Fruit fly (Drosophila melanogaster) whole organism, embryonic: ENCODE results near the gene CG45218.

Source experiments
- ATbp ChIP-seq: fragments of 200-800 bp; sonication (Bioruptor generic); optimal IDR thresholded peaks from 2 replicates; lab custom pipeline; 2017; ENCODE audit warnings: missing biosample characterization, mild to moderate bottlenecking, missing genetic modification characterization, missing genetic modification reagents
- Bteb2 ChIP-seq: fragments of 200-800 bp; sonication (Bioruptor generic); optimal IDR thresholded peaks from 2 replicates; lab custom pipeline; 2016; ENCODE audit warnings: missing biosample characterization, missing genetic modification characterization
- C15 ChIP-seq: fragments of 200-800 bp; sonication (Bioruptor generic); IDR thresholded peaks from 3 replicates; pipeline ENCODE4 v1.3.6; 2022; ENCODE audit warnings: missing biosample characterization, missing genetic modification characterization
- CG1024 ChIP-seq: fragments of 200-800 bp; sonication (Bioruptor generic); IDR thresholded peaks from 2 replicates; pipeline ENCODE4 v1.3.6; 2022; ENCODE audit warnings: missing biosample characterization, missing genetic modification characterization
- CG10654 ChIP-seq: fragments of 200-800 bp; sonication (Bioruptor generic); optimal IDR thresholded peaks from 2 replicates; lab custom pipeline; 2016; ENCODE audit warnings: missing biosample characterization, missing genetic modification characterization
- CG10959 ChIP-seq: fragments of 200-800 bp; sonication (Bioruptor generic); IDR thresholded peaks from 2 replicates; pipeline ENCODE4 v1.3.6; 2022; ENCODE audit warnings: missing biosample characterization, missing genetic modification characterization
- CG11504 ChIP-seq: fragments of 200-800 bp; sonication (Bioruptor generic); optimal IDR thresholded peaks from 3 replicates; lab custom pipeline; 2019; ENCODE audit warnings: missing biosample characterization, mild to moderate bottlenecking, missing genetic modification characterization, moderate library complexity
- CG12104 ChIP-seq: fragments of 200-800 bp; sonication (Bioruptor generic); optimal IDR thresholded peaks from 3 replicates; lab custom pipeline; 2016; ENCODE audit warnings: missing biosample characterization, missing genetic modification characterization
- CG12155 ChIP-seq: fragments of 200-800 bp; sonication (Bioruptor generic); optimal IDR thresholded peaks from 3 replicates; lab custom pipeline; 2016; ENCODE audit warnings: missing biosample characterization, missing genetic modification characterization
- CG12219 ChIP-seq: fragments of 200-800 bp; sonication (Bioruptor generic); optimal IDR thresholded peaks from 3 replicates; lab custom pipeline; 2018; ENCODE audit warnings: missing biosample characterization, mild to moderate bottlenecking, missing genetic modification characterization
- CG12236 ChIP-seq: fragments of 200-800 bp; sonication (Bioruptor generic); optimal IDR thresholded peaks from 2 replicates; lab custom pipeline; 2016; ENCODE audit warnings: missing biosample characterization, missing genetic modification characterization
- CG12299 ChIP-seq: fragments of 200-800 bp; sonication (Bioruptor generic); optimal IDR thresholded peaks from 2 replicates; lab custom pipeline; 2018; ENCODE audit warnings: missing biosample characterization, mild to moderate bottlenecking, missing genetic modification characterization
- CG14050 ChIP-seq: fragments of 200-800 bp; sonication (Bioruptor generic); IDR thresholded peaks from 3 replicates; pipeline ENCODE4 v1.3.6; 2022; ENCODE audit warnings: missing biosample characterization, missing genetic modification characterization
- CG1529 ChIP-seq: fragments of 200-800 bp; sonication (Bioruptor generic); optimal IDR thresholded peaks from 3 replicates; lab custom pipeline; 2018; ENCODE audit warnings: missing biosample characterization, missing genetic modification characterization
- CG30403 ChIP-seq: fragments of 200-800 bp; sonication (Bioruptor generic); optimal IDR thresholded peaks from 3 replicates; lab custom pipeline; 2016; ENCODE audit warnings: missing biosample characterization, missing genetic modification characterization
- CG4404 ChIP-seq: fragments of 200-800 bp; sonication (Bioruptor generic); IDR thresholded peaks from 2 replicates; pipeline ENCODE4 v1.3.6; 2022; ENCODE audit warnings: missing biosample characterization, missing genetic modification characterization
- Chrac-16 ChIP-seq: fragments of 200-800 bp; sonication (Bioruptor generic); optimal IDR thresholded peaks from 3 replicates; lab custom pipeline; 2016; ENCODE audit warnings: missing biosample characterization, missing genetic modification characterization
- E2f2 ChIP-seq: fragments of 200-800 bp; sonication (Bioruptor generic); IDR thresholded peaks from 2 replicates; pipeline ENCODE4 v1.3.6; 2022; ENCODE audit warnings: missing biosample characterization, missing genetic modification characterization
- Gsc ChIP-seq: fragments of 200-800 bp; sonication (Bioruptor generic); IDR thresholded peaks from 2 replicates; pipeline ENCODE4 v1.3.6; 2022; ENCODE audit warnings: missing biosample characterization, missing genetic modification characterization
- HLH54F ChIP-seq: fragments of 200-800 bp; sonication (Bioruptor generic); optimal IDR thresholded peaks from 3 replicates; lab custom pipeline; 2016; ENCODE audit warnings: missing biosample characterization, missing genetic modification characterization
- Hmr ChIP-seq: fragments of 200-800 bp; sonication (Bioruptor generic); optimal IDR thresholded peaks from 3 replicates; lab custom pipeline; 2017; ENCODE audit warnings: mild to moderate bottlenecking, missing biosample characterization, missing genetic modification reagents, missing genetic modification characterization
- Lim3 ChIP-seq: fragments of 200-800 bp; sonication (Bioruptor generic); IDR thresholded peaks from 2 replicates; pipeline ENCODE4 v1.3.6; 2022; ENCODE audit warnings: missing biosample characterization, missing genetic modification characterization
- Max ChIP-seq: fragments of 200-800 bp; sonication (Bioruptor generic); optimal IDR thresholded peaks from 2 replicates; lab custom pipeline; 2016; ENCODE audit warnings: missing biosample characterization, mild to moderate bottlenecking, missing genetic modification characterization
- Nf-YB ChIP-seq: fragments of 200-800 bp; sonication (Bioruptor generic); optimal IDR thresholded peaks from 3 replicates; lab custom pipeline; 2019; ENCODE audit warnings: missing biosample characterization, mild to moderate bottlenecking, missing genetic modification characterization, moderate library complexity
- Oli ChIP-seq: fragments of 200-800 bp; sonication (Bioruptor generic); optimal IDR thresholded peaks from 2 replicates; lab custom pipeline; 2018; ENCODE audit warnings: missing biosample characterization, mild to moderate bottlenecking, missing genetic modification characterization, moderate library complexity
- Optix ChIP-seq: fragments of 200-800 bp; sonication (Bioruptor generic); IDR thresholded peaks from 3 replicates; pipeline ENCODE4 v1.3.6; 2022; ENCODE audit warnings: missing biosample characterization, missing genetic modification characterization
- Spps ChIP-seq: fragments of 200-800 bp; sonication (Bioruptor generic); optimal IDR thresholded peaks from 2 replicates; lab custom pipeline; 2018; ENCODE audit warnings: missing biosample characterization, mild to moderate bottlenecking, missing genetic modification characterization
- abd-A ChIP-seq: fragments of 200-800 bp; sonication (Bioruptor generic); optimal IDR thresholded peaks from 3 replicates; lab custom pipeline; 2019; ENCODE audit warnings: missing biosample characterization, mild to moderate bottlenecking, missing genetic modification characterization, moderate library complexity
- amos ChIP-seq: fragments of 200-800 bp; sonication (Bioruptor generic); IDR thresholded peaks from 2 replicates; pipeline ENCODE4 v1.3.6; 2022; ENCODE audit warnings: missing biosample characterization, missing genetic modification characterization; ENCODE audit not compliant: partially characterized antibody
- ash1 ChIP-seq: fragments of 200-800 bp; sonication (Bioruptor generic); optimal IDR thresholded peaks from 2 replicates; lab custom pipeline; 2018; ENCODE audit warnings: missing biosample characterization, mild to moderate bottlenecking, missing genetic modification characterization
- btn ChIP-seq: fragments of 200-800 bp; sonication (Bioruptor generic); optimal IDR thresholded peaks from 2 replicates; lab custom pipeline; 2016; ENCODE audit warnings: missing biosample characterization, missing genetic modification characterization
- chm ChIP-seq: fragments of 200-800 bp; sonication (Bioruptor generic); IDR thresholded peaks from 2 replicates; pipeline ENCODE4 v1.3.6; 2022; ENCODE audit warnings: missing biosample characterization, missing genetic modification characterization
- crc ChIP-seq: fragments of 200-800 bp; sonication (Bioruptor generic); optimal IDR thresholded peaks from 2 replicates; lab custom pipeline; 2016; ENCODE audit warnings: missing biosample characterization, missing genetic modification characterization
- emc ChIP-seq: fragments of 200-800 bp; sonication (Bioruptor generic); optimal IDR thresholded peaks from 2 replicates; lab custom pipeline; 2016; ENCODE audit warnings: missing biosample characterization, missing genetic modification characterization
- ewg ChIP-seq: fragments of 200-800 bp; sonication (Bioruptor generic); optimal IDR thresholded peaks from 3 replicates; lab custom pipeline; 2017; ENCODE audit warnings: mild to moderate bottlenecking, missing biosample characterization, missing genetic modification reagents, missing genetic modification characterization
- gcm ChIP-seq: fragments of 200-800 bp; sonication (Bioruptor generic); optimal IDR thresholded peaks from 2 replicates; lab custom pipeline; 2019; ENCODE audit warnings: missing biosample characterization, mild to moderate bottlenecking, missing genetic modification characterization, moderate library complexity
- gfzf ChIP-seq: fragments of 200-800 bp; sonication (Bioruptor generic); optimal IDR thresholded peaks from 2 replicates; lab custom pipeline; 2016; ENCODE audit warnings: missing biosample characterization, mild to moderate bottlenecking, missing genetic modification characterization, moderate library complexity
- gt ChIP-seq: fragments of 200-800 bp; sonication (Bioruptor generic); IDR thresholded peaks from 2 replicates; pipeline ENCODE4 v1.3.6; 2022; ENCODE audit warnings: missing biosample characterization, missing genetic modification characterization
- org-1 ChIP-seq: fragments of 200-800 bp; sonication (Bioruptor generic); optimal IDR thresholded peaks from 2 replicates; lab custom pipeline; 2017; ENCODE audit warnings: missing biosample characterization, missing genetic modification characterization
- pho ChIP-seq: fragments of 200-800 bp; sonication (Bioruptor generic); optimal IDR thresholded peaks from 2 replicates; lab custom pipeline; 2016; ENCODE audit warnings: missing biosample characterization, missing genetic modification characterization
- prd ChIP-seq, 3 experiments: fragments of >200 bp in 2 of 3; fragments of 200-800 bp in 1 of 3; sonication (Bioruptor generic) in 1 of 3; optimal IDR thresholded peaks in 2 of 3; IDR thresholded peaks in 1 of 3; 2 replicates in 2 of 3; 3 replicates in 1 of 3; pipeline versions ENCODE4 v1.3.6 to Lab custom; 2017 to 2022; ENCODE audit warnings: missing biosample characterization in 1 of 3, missing genetic modification characterization in 1 of 3
- psq ChIP-seq: fragments of 200-800 bp; sonication (Bioruptor generic); optimal IDR thresholded peaks from 2 replicates; lab custom pipeline; 2017; ENCODE audit warnings: missing biosample characterization, missing genetic modification characterization
- pum ChIP-seq: fragments of 200-800 bp; sonication (Bioruptor generic); optimal IDR thresholded peaks from 2 replicates; lab custom pipeline; 2016; ENCODE audit warnings: missing biosample characterization, missing genetic modification characterization
- repo ChIP-seq: fragments of 200-800 bp; sonication (Bioruptor generic); optimal IDR thresholded peaks from 2 replicates; lab custom pipeline; 2016; ENCODE audit warnings: missing biosample characterization, missing genetic modification characterization
- ssp ChIP-seq: fragments of 200-800 bp; sonication (Bioruptor generic); IDR thresholded peaks from 2 replicates; pipeline ENCODE4 v1.3.6; 2022; ENCODE audit warnings: missing biosample characterization, missing genetic modification characterization
- tap ChIP-seq: fragments of 200-800 bp; optimal IDR thresholded peaks from 3 replicates; lab custom pipeline; 2019; ENCODE audit warnings: missing biosample characterization, mild to moderate bottlenecking, missing genetic modification characterization, moderate library complexity
- tio ChIP-seq: fragments of 200-800 bp; sonication (Bioruptor generic); optimal IDR thresholded peaks from 2 replicates; lab custom pipeline; 2017; ENCODE audit warnings: missing biosample characterization, missing genetic modification characterization, inconsistent platforms
- z ChIP-seq: fragments of 200-800 bp; sonication (Bioruptor generic); IDR thresholded peaks from 3 replicates; pipeline ENCODE4 v1.3.6; 2022; ENCODE audit warnings: missing biosample characterization, missing genetic modification characterization
- zen2 ChIP-seq: fragments of 200-800 bp; sonication (Bioruptor generic); IDR thresholded peaks from 3 replicates; pipeline ENCODE4 v1.3.6; 2022; ENCODE audit warnings: missing biosample characterization, missing genetic modification characterization; ENCODE audit not compliant: partially characterized antibody
- zfh1 ChIP-seq: fragments of 200-800 bp; sonication (Bioruptor generic); IDR thresholded peaks from 3 replicates; pipeline ENCODE4 v1.3.6; 2022; ENCODE audit warnings: missing biosample characterization, missing genetic modification characterization

CG45218 gene

dm6 chr3R:15277926-15278869 is 12.4 kb downstream of the CG45218 start, which contains the start of the genes MRG15 and Tm1 (continued):
- TF ChIP-seq zfh1, result no peak
- no peak for TF ChIP-seq pho
- TF ChIP-seq tio, result no peak
- TF ChIP-seq ssp (GFP tag; lab: Robert Waterston, UW), result no peak
- TF ChIP-seq CG14050 (GFP tag; lab: Robert Waterston, UW), result no peak
- TF ChIP-seq Lim3, result no peak
- peak; percentile 74; the same call in 1 of the 2 replicates for TF ChIP-seq amos (GFP tag; lab: Robert Waterston, UW)
- TF ChIP-seq btn (GFP tag; lab: Kevin White, UChicago), result no peak
- peak; percentile 91 for TF ChIP-seq E2f2 (GFP tag; lab: Robert Waterston, UW)
- TF ChIP-seq Oli (tag; lab: Kevin White, UChicago), result no peak
- TF ChIP-seq CG4404, result no peak
- TF ChIP-seq gfzf (GFP tag; lab: Kevin White, UChicago), result peak; percentile 74
- TF ChIP-seq org-1 (GFP tag; lab: Kevin White, UChicago), result no peak
- no peak for TF ChIP-seq Spps (tag; lab: Kevin White, UChicago)
- no peak for TF ChIP-seq z (GFP tag; lab: Robert Waterston, UW)
- no peak for TF ChIP-seq ATbp (GFP tag; lab: Kevin White, UChicago)
- no peak for TF ChIP-seq tap
- TF ChIP-seq Chrac-16, result no peak
- TF ChIP-seq ash1 (GFP tag; lab: Kevin White, UChicago), result no peak
- TF ChIP-seq repo (GFP tag; lab: Kevin White, UChicago), result no peak
- no peak for TF ChIP-seq Gsc (GFP tag; lab: Robert Waterston, UW)
- TF ChIP-seq CG12236 (GFP tag; lab: Kevin White, UChicago), result no peak
- no peak for TF ChIP-seq CG1529 (GFP tag; lab: Kevin White, UChicago)
- TF ChIP-seq Max (GFP tag; lab: Kevin White, UChicago), result no peak
- no peak for TF ChIP-seq Bteb2 (GFP tag; lab: Kevin White, UChicago)
- TF ChIP-seq prd (optimal IDR thresholded peaks at IDR 0.05; lab: Kevin White, UChicago), result no peak
- no peak for TF ChIP-seq prd (GFP tag; IDR thresholded peaks at IDR 0.05; lab: Robert Waterston, UW)
- no peak for TF ChIP-seq emc
- peak; percentile 63; the same call in 1 of the 3 replicates for TF ChIP-seq zen2
- no peak for TF ChIP-seq psq (GFP tag; lab: Kevin White, UChicago)
- no peak for TF ChIP-seq CG12219 (GFP tag; lab: Kevin White, UChicago)
- TF ChIP-seq CG10654 (GFP tag; lab: Kevin White, UChicago), result no peak
- no peak for TF ChIP-seq Hmr (GFP tag; lab: Kevin White, UChicago)
- TF ChIP-seq Nf-YB (GFP tag; lab: Kevin White, UChicago), result no peak
- peak; percentile 1 for TF ChIP-seq HLH54F (GFP tag; lab: Kevin White, UChicago)
- TF ChIP-seq ewg (GFP tag; lab: Kevin White, UChicago), result no peak
- no peak for TF ChIP-seq C15 (GFP tag; lab: Robert Waterston, UW)
- TF ChIP-seq CG12155 (GFP tag; lab: Kevin White, UChicago), result no peak
- TF ChIP-seq CG1024 (GFP tag; lab: Robert Waterston, UW), result no peak
- TF ChIP-seq gcm (GFP tag; lab: Kevin White, UChicago), result no peak
- TF ChIP-seq crc (GFP tag; lab: Kevin White, UChicago), result no peak
- no peak for TF ChIP-seq CG30403 (GFP tag; lab: Kevin White, UChicago)
- no peak for TF ChIP-seq abd-A (tag; lab: Kevin White, UChicago)
- no peak for TF ChIP-seq pum
- no peak for TF ChIP-seq Optix (GFP tag; lab: Robert Waterston, UW)
- no peak for TF ChIP-seq CG12104 (GFP tag; lab: Kevin White, UChicago)
- TF ChIP-seq CG12299 (tag; lab: Kevin White, UChicago), result no peak
- no peak for TF ChIP-seq CG10959 (GFP tag; lab: Robert Waterston, UW)
- no peak for TF ChIP-seq CG11504 (tag; lab: Kevin White, UChicago)
- no peak for TF ChIP-seq chm
- no peak for TF ChIP-seq gt (GFP tag; lab: Robert Waterston, UW)
